Fruit fly (Drosophila melanogaster): ENCODE measurements around the gene CG9981.

The CG9981 gene

dm6 chrX:16404803-16405202 lies at the start of gene CG9981:
TSS of gene CG9981 (minus strand) at chrX:16405122.
- TF ChIP-seq Deaf1 (tag; optimal IDR thresholded peaks at IDR 0.05) (peak; percentile 11), Atf-2 (GFP tag; optimal IDR thresholded peaks at IDR 0.05) (no peak), CG34376 (GFP tag; optimal IDR thresholded peaks at IDR 0.05) (peak; percentile 53), exex (tag; optimal IDR thresholded peaks at IDR 0.05) (peak; percentile 46), GATAe (GFP tag; conservative IDR thresholded peaks at IDR 0.05) (peak; percentile 44), CG6175 (GFP tag; IDR thresholded peaks at IDR 0.05) (no peak), grn (GFP tag; optimal IDR thresholded peaks at IDR 0.05) (peak; percentile 12), CG13296 (GFP tag; optimal IDR thresholded peaks at IDR 0.05) (peak; percentile 6), mirr (GFP tag; optimal IDR thresholded peaks at IDR 0.05) (peak; percentile 52), sug (tag; optimal IDR thresholded peaks at IDR 0.05) (peak; percentile 3), ab (GFP tag; optimal IDR thresholded peaks at IDR 0.05) (no peak), Optix (GFP tag; IDR thresholded peaks at IDR 0.05) (no peak), CG3407 (GFP tag; optimal IDR thresholded peaks at IDR 0.05) (no peak)

dm6 chrX:16449316-16449715 lies 44.4 kb upstream of the CG9981 start:
- no peak for TF ChIP-seq Fer2 (tag; optimal IDR thresholded peaks at IDR 0.05)
- TF ChIP-seq YL-1 (GFP tag; optimal IDR thresholded peaks at IDR 0.05), result no peak
- TF ChIP-seq CG17385 (GFP tag; optimal IDR thresholded peaks at IDR 0.05), result peak; percentile 56
- TF ChIP-seq crol (GFP tag; IDR thresholded peaks at IDR 0.05), result peak; percentile 60
- no peak for TF ChIP-seq fd64A (GFP tag; optimal IDR thresholded peaks at IDR 0.05)
- no peak for TF ChIP-seq row (GFP tag; IDR thresholded peaks at IDR 0.05)

dm6 chrX:16448252-16449191 lies 43.6 kb upstream of the CG9981 start, which contains the start of the genes CG34015 and eIF4H1:
TSS of gene CG34015 (minus strand) at chrX:16448302.
TSS of gene eIF4H1 (plus strand) at chrX:16448665.
- TF ChIP-seq amos (GFP tag; IDR thresholded peaks at IDR 0.05; ENCODE audit: partially characterized antibody), result peak; percentile 74
- TF ChIP-seq toy (GFP tag; IDR thresholded peaks at IDR 0.05), result no peak
- no peak for TF ChIP-seq CG30403 (GFP tag; optimal IDR thresholded peaks at IDR 0.05)
- TF ChIP-seq CG4617 (GFP tag; optimal IDR thresholded peaks at IDR 0.05; ENCODE audit: borderline replicate concordance), result no peak
- TF ChIP-seq h (optimal IDR thresholded peaks at IDR 0.05), result no peak
- TF ChIP-seq CG14667 (GFP tag; IDR thresholded peaks at IDR 0.05), result no peak
- TF ChIP-seq crol (GFP tag; IDR thresholded peaks at IDR 0.05), result peak; percentile 53; the same call in 1 of the 2 replicates
- no peak for TF ChIP-seq Rfx (GFP tag; IDR thresholded peaks at IDR 0.05)
- no peak for TF ChIP-seq zen2 (GFP tag; IDR thresholded peaks at IDR 0.05; ENCODE audit: partially characterized antibody)
- TF ChIP-seq pros (GFP tag; optimal IDR thresholded peaks at IDR 0.05), result no peak
- no peak for TF ChIP-seq CG4360 (GFP tag; IDR thresholded peaks at IDR 0.05)
- peak; percentile 92 for TF ChIP-seq CG2116 (GFP tag; optimal IDR thresholded peaks at IDR 0.05)
- TF ChIP-seq onecut (GFP tag; IDR thresholded peaks at IDR 0.05), result no peak
- no peak for TF ChIP-seq CG17328 (GFP tag; IDR thresholded peaks at IDR 0.05)
- TF ChIP-seq dm (GFP tag; optimal IDR thresholded peaks at IDR 0.05), result peak; percentile 70
- no peak for TF ChIP-seq CG9876 (GFP tag; optimal IDR thresholded peaks at IDR 0.05)
- no peak for TF ChIP-seq repo (GFP tag; optimal IDR thresholded peaks at IDR 0.05)
- TF ChIP-seq Ada2b (GFP tag; IDR thresholded peaks at IDR 0.05), result no peak
- no peak for TF ChIP-seq CG8359 (GFP tag; optimal IDR thresholded peaks at IDR 0.05; ENCODE audit: borderline replicate concordance)
- TF ChIP-seq CG16815 (GFP tag; optimal IDR thresholded peaks at IDR 0.05), result no peak
- TF ChIP-seq jing (GFP tag; optimal IDR thresholded peaks at IDR 0.05), result no peak
- no peak for TF ChIP-seq mld (GFP tag; IDR thresholded peaks at IDR 0.05; ENCODE audit: partially characterized antibody)
- TF ChIP-seq Dll (GFP tag; IDR thresholded peaks at IDR 0.05; ENCODE audit: partially characterized antibody), result peak; percentile 76
- no peak for TF ChIP-seq CG13894 (tag; optimal IDR thresholded peaks at IDR 0.05)
- TF ChIP-seq CG11247 (GFP tag; IDR thresholded peaks at IDR 0.05), result no peak
- no peak for TF ChIP-seq Mad (GFP tag; optimal IDR thresholded peaks at IDR 0.05)
- TF ChIP-seq bcd (GFP tag; optimal IDR thresholded peaks at IDR 0.05), result no peak
- TF ChIP-seq CG33213 (GFP tag; optimal IDR thresholded peaks at IDR 0.05), result peak; percentile 35
- no peak for TF ChIP-seq CG9932 (GFP tag; IDR thresholded peaks at IDR 0.05)
